Worm (Caenorhabditis elegans): Measurements from ENCODE around the gene nex-1.

Gene nex-1

DNA sequence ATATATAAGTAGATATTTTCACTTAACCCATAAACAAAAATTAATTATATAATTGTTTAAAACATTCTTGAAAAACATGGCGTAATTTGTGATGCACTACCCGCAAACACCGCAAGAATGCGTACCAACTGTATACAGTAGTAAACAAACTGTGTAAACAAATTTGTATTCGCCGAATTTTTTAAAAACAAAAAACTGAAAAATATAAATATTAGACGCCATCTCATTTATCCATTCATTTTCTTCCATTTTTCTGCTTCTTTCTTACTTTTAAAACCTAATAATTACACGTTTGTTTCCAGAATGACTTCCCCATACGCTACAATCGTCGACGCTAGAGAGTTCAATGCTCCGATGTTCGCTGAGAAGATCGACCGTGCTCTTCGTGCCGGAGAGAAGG lies at the start of gene nex-1:
nex-1 (plus strand) TSS at position 301 of the 400 bp plus-strand sequence.
- TF ChIP-seq unc-62 (GFP tag; optimal IDR thresholded peaks at IDR 0.05), result no peak

DNA sequence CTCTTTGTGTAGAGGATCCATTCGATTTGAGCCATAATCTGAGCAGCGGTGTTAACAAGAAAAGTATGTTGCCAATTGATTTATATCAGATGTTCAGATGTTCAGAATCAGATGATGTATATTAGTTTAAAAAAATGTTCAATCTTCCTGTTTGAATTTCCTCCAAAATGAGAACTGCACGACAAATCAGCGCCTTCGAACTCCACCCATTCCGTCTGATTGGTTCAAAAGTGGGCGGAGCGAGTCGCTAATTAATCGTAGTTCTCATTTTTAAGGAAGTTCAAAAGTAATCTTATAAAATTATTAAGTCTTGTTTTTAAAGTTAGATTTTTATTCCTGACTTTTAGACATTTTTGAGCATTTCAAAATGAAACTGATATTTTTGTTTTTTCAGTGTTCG lies 46.3 kb upstream of the nex-1 start:
- TF ChIP-seq unc-62 (GFP tag; optimal IDR thresholded peaks at IDR 0.05), result no peak

DNA sequence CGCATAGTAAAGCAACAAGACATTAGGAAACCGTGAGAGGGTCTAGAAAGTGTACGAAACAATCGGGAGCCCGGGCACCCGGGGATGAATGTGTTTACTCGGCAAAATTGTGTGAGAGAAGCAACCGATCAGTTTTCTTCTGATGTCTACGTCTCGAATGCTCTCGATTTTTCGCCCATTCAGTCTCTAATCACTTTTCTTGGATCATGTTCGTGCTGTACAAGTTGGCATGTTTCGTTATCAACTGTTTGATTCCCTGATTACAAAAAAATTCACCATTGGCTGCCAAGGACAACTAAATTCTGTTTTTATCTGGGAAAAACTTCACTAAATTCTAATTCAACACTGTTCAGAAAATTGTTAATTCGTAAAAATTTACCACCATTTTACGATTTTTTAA lies 44.8 kb upstream of the nex-1 start:
- no peak for TF ChIP-seq unc-62 (GFP tag; optimal IDR thresholded peaks at IDR 0.05)

DNA sequence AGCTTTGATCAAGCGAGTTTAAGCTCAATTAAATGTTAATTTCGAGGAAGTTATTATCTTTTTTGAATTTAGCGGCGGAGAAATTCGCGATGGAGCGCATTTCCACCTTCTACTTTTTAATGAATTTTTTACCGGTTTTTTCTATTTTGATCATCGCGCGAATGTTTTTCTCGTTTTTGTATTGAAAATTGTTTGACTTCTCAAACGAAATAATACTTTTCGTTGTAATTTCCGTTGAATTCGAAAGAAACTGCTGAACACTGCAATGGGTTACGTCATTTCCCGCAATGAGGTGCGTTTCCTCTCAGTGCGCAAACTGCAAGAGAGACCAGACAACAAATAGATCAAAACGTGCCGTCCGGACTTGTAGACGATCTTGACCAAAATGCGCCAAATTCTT lies 44.2 kb upstream of the nex-1 start:
- TF ChIP-seq unc-62 (GFP tag; optimal IDR thresholded peaks at IDR 0.05), result no peak

DNA sequence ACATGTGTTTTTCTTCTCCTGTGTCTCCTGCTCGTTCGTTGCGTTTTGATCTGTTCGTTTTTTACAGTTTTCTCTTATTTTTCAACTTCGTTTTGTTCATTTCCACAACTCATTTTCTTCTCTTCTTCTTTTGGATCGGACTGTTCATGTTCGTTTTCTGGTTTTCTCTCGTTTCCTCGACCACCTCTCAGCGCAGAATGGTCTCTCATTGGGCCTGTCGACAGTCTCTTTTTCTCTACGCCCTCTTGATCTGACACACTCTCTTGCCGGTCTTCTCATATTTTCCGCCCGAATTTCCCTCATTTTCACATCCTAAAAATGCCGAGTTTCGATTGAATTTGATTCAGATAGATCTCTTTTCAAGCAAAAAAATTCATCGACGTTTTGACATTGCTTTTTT lies 43.8 kb upstream of the nex-1 start:
- no peak for TF ChIP-seq unc-62 (GFP tag; optimal IDR thresholded peaks at IDR 0.05)

DNA sequence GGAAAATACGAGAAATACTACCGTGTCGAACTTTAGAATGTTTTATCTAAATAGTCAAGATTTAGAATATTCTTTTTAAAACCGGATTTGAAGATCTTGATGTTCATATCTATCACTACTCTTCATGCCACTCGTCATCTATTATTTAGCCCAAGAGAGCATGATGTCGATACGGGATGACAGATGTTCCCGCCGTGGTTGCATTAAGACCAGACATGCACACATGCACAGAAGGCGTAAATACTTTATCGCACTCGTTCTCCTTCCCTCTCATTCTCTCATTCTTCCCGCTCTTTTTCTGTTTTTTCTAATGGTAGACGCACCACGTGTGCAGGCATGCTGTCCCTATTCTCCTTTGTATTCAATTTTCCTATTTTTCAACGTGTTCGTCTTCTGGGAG lies 42.0 kb upstream of the nex-1 start:
- TF ChIP-seq unc-62 (GFP tag; optimal IDR thresholded peaks at IDR 0.05), result no peak

DNA sequence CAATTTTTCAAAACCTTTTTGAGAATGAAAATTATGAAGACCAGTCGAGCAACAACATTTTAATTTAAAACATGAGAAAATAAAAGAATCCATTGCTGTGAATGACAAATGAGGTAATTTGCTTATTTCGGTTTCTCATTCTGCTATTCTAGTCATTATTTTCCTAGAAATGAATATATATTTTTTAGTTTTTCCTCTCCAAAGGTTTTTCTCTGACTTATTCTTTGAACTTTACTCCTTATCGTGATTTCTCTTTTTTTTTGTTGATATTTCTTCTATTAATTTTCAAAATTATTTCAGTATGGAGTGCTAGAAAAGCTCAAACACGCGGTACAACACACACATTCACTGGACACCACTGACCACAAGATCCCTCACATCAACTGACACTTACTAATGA lies 39.8 kb upstream of the nex-1 start, which contains the start of gene pup-2:
pup-2 (plus strand) TSS at position 301 of the 400 bp plus-strand sequence.
- TF ChIP-seq unc-62 (GFP tag; optimal IDR thresholded peaks at IDR 0.05), result no peak

DNA sequence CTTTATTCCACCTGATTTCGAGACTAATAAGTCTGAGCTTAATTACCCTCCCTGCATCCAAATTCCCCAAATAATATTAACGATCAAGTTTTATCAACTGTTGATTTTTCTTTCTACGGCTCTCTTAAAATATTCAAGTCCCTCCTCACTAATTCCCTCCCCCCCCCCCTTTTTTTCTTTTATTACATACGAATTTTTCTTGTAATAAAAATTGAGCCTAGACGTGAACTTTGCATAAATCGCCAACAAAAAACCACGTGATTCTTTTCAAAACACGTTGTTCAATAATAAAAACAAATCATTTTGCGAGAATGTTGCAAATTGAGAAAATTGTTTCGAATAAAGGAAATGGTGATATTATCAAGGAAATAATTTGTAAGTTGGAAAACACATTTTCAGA lies 37.0 kb upstream of the nex-1 start, which contains the start of gene K10D2.8:
K10D2.8 (plus strand) TSS at position 301 of the 400 bp plus-strand sequence.
- no peak for TF ChIP-seq unc-62 (GFP tag; optimal IDR thresholded peaks at IDR 0.05)

DNA sequence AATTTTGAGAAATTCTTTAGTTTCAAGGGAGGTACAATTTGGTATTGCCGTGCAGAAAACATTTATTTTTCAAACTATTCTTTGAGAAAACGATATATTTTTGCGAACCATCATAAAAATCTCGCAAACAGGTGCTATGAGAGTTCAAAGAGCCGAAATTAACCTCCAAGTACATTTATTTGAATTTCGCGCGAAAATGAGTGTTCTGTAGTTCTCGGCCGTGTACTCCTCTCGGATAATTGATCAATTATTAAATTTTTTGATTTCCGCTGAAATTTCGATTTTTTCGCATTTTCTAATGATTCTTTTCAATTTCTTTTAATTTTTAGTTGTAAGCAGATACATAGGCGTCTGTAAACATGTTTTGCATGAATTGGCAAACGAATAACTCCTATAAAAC lies 35.2 kb upstream of the nex-1 start:
- no peak for TF ChIP-seq unc-62 (GFP tag; optimal IDR thresholded peaks at IDR 0.05)

DNA sequence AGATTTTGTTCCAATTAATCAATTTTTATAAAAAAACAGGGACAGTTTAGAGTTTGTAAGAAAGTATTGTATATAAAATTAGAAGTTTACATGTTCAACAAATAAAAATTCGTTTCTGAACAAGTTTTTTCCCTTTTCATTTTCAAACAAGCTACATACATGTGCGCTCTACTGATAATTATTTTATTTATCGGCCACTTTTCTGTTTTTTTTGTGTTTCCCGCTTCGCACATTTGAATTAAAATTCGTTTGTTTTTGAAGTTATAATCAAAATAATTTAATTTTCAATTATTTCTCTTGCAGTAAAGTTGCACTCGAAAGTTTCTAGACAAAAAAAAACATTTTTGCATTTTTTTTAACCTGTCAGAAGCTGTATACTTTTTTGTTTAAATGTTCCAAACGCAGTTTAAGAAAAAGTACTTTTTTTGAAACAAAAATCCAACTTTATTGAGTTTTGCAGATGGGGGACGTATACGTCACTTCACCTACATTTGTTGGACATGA lies 34.7 kb upstream of the nex-1 start, which contains the start of gene hira-1:
hira-1 (plus strand) TSS at position 454 of the 504 bp plus-strand sequence.
- no peak for TF ChIP-seq unc-62 (GFP tag; optimal IDR thresholded peaks at IDR 0.05)

DNA sequence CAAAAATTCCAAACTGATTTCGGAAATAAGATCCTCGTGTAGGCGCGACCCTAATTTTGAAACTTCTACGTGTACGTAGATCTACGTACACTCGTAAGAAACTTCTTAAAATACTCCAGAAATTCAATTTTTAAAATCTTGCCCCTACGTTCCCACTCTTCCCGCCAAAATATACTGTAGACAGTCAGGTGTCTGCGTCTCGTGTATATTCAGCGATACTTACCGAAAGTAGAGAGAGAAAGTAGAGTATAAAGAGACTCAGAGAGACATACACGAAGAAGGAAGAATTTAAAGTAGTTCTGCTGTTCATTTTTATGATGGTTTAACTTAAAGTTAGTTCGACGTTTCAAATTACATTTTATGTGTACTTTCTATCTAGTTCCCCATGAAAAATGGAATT lies 32.2 kb upstream of the nex-1 start:
- no peak for TF ChIP-seq unc-62 (GFP tag; optimal IDR thresholded peaks at IDR 0.05)

DNA sequence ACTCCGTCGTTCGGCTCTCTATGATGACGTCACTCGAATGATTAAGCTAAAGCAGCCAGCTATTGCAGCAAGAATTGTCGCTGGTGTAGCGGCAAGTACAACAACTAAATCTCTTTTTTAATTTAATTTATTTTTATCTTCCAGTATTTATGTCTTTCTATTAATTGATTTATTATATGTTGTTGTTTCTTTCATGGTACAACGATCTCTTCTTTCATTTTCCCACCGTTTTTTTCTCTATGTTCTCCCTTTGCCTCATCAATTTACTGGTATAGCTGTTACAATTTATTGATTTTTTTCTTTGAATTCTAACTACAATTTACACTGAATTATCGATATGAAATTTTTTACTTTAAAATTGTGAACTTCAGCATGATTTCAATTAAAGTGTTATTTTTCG lies 29.7 kb upstream of the nex-1 start, which contains the start of gene moc-6:
moc-6 (plus strand) TSS at position 301 of the 400 bp plus-strand sequence.
- no peak for TF ChIP-seq unc-62 (GFP tag; optimal IDR thresholded peaks at IDR 0.05)

DNA sequence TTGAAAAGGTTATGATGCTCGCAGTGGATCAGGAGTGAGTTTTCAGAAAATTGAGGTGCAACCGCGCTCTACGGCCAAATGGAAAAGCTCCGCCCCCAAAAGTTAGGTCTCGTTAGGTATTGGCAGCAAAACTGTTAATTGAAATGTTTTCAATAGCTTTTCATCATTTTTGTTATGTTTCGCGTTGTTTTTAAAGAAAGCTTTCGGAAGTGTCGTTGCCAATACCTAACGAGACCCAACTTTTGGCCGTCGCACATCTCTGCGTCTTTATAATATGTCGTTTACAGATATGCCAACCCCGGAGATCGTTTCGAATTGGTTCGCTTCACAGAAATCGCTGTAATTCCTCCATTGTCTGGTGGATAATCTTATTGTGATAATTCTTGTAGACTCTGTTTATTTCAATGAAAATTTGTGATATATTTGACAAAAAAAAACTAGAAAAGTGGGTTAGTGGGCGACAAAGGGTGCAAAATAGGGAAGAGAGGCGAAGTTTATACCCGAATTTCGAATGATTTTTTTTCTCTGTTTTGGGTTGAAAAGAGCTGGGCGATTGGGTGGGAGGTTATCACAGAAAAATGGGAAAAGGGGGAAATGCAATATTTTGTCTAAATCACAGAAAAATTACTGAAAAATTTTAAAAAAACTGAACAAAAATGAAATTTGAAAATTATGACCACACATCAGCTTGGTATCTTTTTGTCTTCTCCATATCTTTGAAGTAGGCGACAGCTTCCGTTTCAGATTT lies 28.9 kb upstream of the nex-1 start:
- TF ChIP-seq unc-62 (GFP tag; optimal IDR thresholded peaks at IDR 0.05), result no peak

DNA sequence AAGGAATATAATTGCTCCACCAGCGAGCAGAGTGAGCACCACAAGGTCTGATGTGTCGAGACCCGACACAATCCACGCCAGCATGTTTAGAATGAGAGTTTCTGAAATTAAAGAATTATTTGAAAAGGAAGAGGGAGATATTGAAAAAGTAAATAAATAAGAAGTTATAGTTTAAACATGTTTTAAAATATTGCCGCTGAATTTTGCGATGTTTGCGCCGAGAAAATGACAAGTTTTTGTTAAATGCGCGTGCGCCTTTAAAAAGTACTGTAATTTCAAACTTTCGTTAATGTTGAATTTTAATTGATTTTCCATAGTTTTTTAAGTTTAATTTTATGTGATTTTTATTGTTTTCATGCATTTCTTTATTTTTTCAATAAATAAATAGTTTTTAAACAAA lies 25.8 kb upstream of the nex-1 start, which contains the start of gene emb-8:
emb-8 (minus strand) TSS at position 101 of the 400 bp plus-strand sequence.
- no peak for TF ChIP-seq unc-62 (GFP tag; optimal IDR thresholded peaks at IDR 0.05)

DNA sequence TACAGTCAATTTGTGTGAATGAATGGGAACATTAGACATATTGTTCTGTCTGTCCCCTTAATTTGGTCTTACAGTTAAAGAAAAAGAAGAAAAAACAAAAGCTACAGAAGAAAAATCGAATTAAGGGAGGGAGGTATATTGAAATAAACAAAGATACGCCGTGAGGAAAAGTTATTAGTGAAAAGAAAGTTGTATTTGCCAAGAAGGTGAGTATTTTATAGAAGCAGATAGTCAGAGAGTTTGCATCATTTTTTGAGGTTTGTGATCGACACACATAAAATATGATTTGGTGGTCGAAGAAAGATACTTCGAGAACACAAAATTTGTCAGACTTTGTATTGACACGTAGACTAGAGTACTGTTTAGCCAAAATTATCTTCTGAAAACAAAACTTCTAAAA lies 25.1 kb upstream of the nex-1 start:
- no peak for TF ChIP-seq unc-62 (GFP tag; optimal IDR thresholded peaks at IDR 0.05)

DNA sequence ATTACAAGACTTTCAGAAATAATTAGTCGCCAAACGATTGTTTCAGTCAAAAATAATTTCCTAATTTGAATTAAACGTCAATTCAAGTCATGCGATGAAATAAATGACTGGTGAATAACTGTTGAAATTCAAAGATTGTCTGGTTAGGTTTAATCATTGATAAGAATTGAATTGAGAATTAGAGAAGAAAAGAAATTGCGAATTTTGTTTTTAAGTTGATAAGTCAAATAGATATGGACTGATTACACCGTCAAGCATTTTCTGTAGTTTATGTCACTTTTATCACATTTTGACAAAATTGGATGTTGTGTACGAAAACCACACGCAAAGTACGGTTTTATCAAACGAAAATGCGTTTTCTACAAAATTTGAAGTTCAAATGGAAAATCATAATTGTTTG lies 24.2 kb upstream of the nex-1 start:
- no peak for TF ChIP-seq unc-62 (GFP tag; optimal IDR thresholded peaks at IDR 0.05)

DNA sequence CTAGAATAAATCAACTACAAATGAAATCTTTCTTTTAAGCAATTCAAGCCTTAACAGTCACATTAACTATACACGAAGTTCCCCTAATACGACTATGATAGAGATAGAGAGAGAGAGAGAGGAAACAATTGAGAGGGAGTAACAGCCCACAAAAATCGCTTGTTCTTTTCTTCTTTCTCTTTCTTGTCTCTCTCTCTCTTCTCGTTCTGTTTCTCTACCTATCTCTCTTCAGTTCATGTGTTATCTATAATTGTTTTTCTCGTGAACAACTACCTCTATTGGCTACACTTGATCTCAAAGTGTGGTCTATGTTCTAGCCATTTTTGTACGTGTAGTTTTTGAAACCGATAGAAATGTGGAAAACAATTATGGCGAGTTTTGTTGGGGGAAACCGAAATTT lies 22.8 kb upstream of the nex-1 start:
- TF ChIP-seq unc-62 (GFP tag; optimal IDR thresholded peaks at IDR 0.05), result no peak
